Fruit fly (Drosophila melanogaster): ENCODE measurements around the gene Tmem43.

The Tmem43 gene

dm6 chr3L:7914969-7915596 lies at the start of gene Tmem43:
Tmem43 (minus strand) TSS chr3L:7915120.
- TF ChIP-seq bab1 (GFP tag; optimal IDR thresholded peaks at IDR 0.05) (peak; percentile 39), ovo (GFP tag; optimal IDR thresholded peaks at IDR 0.05) (no peak)

DNA sequence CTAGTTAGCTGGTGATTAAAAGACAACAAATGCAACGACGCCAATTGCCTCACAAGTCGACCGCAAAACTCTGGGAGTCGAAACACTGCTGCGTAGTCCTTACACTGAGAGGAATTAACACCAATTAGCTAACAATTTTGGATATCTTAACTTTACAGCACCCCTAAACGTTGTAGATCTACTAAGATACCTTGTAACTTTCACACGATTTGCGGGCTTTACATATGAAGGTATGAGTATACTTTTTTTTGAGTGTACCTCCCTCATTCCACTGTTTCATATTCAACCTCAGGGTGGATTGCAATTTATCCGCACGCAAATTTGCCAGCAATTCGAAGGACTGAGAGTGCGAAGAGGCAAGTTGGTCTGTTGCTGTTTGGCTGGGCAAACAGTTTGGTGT lies 48.6 kb upstream of the Tmem43 start:
- no peak for TF ChIP-seq tj (GFP tag; optimal IDR thresholded peaks at IDR 0.05)
- TF ChIP-seq CG1620 (GFP tag; optimal IDR thresholded peaks at IDR 0.05) = no peak
- TF ChIP-seq Mnt (GFP tag; optimal IDR thresholded peaks at IDR 0.05) = no peak
- TF ChIP-seq cic (GFP tag; optimal IDR thresholded peaks at IDR 0.05) = no peak
- TF ChIP-seq CG7101 (tag; optimal IDR thresholded peaks at IDR 0.05) = no peak
- TF ChIP-seq ovo (GFP tag; optimal IDR thresholded peaks at IDR 0.05) = no peak
- no peak for TF ChIP-seq CG14711 (tag; optimal IDR thresholded peaks at IDR 0.05)
- TF ChIP-seq CG33017 (tag; optimal IDR thresholded peaks at IDR 0.05) = no peak
- no peak for TF ChIP-seq CG5204 (GFP tag; optimal IDR thresholded peaks at IDR 0.05)
- TF ChIP-seq kay (GFP tag; ENCODE audit: borderline replicate concordance) = no peak

DNA sequence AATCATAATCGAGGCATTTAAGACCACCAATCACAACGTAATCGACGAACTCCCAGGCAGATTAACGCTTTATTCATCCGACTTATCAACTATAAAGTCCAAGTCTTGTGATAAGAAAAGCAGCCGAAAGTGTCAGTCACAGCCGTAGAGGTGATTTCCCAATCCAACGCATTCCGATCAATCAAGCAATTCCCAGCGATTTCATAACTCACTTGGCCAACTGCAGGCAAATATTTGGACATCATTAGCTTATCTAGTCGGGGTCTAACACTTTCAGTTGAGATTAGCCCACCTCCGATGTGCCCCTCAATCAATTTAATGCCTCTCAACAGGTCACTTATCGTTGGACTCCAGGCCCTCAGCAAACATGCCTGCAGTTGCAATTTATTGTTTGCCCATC lies 48.1 kb upstream of the Tmem43 start:
- TF ChIP-seq CG33017 (tag; optimal IDR thresholded peaks at IDR 0.05) (no peak), cic (GFP tag; optimal IDR thresholded peaks at IDR 0.05) (no peak), tj (GFP tag; optimal IDR thresholded peaks at IDR 0.05) (no peak), CG11617 (GFP tag; optimal IDR thresholded peaks at IDR 0.05) (no peak), CG14711 (tag; optimal IDR thresholded peaks at IDR 0.05) (no peak), Clk (GFP tag; optimal IDR thresholded peaks at IDR 0.05) (no peak), ovo (GFP tag; optimal IDR thresholded peaks at IDR 0.05) (no peak), Hr96 (GFP tag; optimal IDR thresholded peaks at IDR 0.05) (no peak), CG7101 (tag; optimal IDR thresholded peaks at IDR 0.05) (no peak), CG12768 (GFP tag; optimal IDR thresholded peaks at IDR 0.05) (no peak), pad (GFP tag; optimal IDR thresholded peaks at IDR 0.05) (no peak), Mnt (GFP tag; optimal IDR thresholded peaks at IDR 0.05) (no peak), bab1 (GFP tag; optimal IDR thresholded peaks at IDR 0.05) (no peak), kay (GFP tag; ENCODE audit: borderline replicate concordance) (no peak), CG7045 (GFP tag; optimal IDR thresholded peaks at IDR 0.05) (no peak), CG1620 (GFP tag; optimal IDR thresholded peaks at IDR 0.05) (no peak), toe (GFP tag; optimal IDR thresholded peaks at IDR 0.05) (no peak), cnc (optimal IDR thresholded peaks at IDR 0.05) (no peak), CG5204 (GFP tag; optimal IDR thresholded peaks at IDR 0.05) (no peak), Crg-1 (GFP tag; optimal IDR thresholded peaks at IDR 0.05) (no peak)

DNA sequence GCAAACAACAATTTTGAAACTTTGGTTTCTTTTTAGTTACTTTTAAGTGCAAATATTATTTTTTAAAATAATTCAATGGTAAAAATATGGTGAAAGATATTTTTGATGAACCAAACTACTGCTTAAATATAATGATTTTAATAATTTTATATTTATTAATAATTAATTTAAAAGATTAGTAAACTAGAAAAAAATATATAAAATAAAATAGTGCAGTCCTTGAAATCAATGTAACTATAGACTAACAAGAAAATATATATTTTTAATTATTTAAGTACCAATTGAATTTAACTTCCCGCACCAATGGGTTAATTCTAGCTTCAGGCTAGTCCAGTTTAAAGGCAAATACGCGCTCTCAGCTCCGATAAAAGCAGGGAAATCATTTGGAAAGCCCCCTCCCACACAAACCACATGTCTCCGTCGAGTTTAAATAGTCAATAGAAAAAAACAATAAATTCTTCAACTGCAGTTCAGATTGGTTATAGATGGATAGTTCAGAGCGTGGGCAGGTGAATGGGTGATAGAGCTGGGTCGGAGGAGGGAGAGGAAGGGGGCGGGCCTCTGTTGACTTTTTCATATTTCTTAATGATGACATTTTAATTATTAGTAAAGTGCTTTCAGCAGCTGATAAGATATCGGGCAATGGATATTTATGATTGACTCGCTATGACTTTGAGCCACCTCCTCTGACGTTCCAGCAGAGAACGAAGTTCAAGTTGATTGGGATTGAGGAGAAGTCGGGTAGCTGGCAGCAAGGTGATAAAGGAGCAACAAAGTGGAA lies 47.2 kb upstream of the Tmem43 start:
- TF ChIP-seq Hr96 (GFP tag; optimal IDR thresholded peaks at IDR 0.05) (peak; percentile 1), CG12768 (GFP tag; optimal IDR thresholded peaks at IDR 0.05) (peak; percentile 60), cic (GFP tag; optimal IDR thresholded peaks at IDR 0.05) (peak; percentile 34), CG11617 (GFP tag; optimal IDR thresholded peaks at IDR 0.05) (peak; percentile 22), cnc (optimal IDR thresholded peaks at IDR 0.05) (no peak), Clk (GFP tag; optimal IDR thresholded peaks at IDR 0.05) (no peak)

dm6 chr3L:7960707-7961695 lies 46.1 kb upstream of the Tmem43 start:
- peak; percentile 66 for TF ChIP-seq CG33017 (tag; optimal IDR thresholded peaks at IDR 0.05)
- TF ChIP-seq CG7101 (tag; optimal IDR thresholded peaks at IDR 0.05) = peak; percentile 51
- TF ChIP-seq tj (GFP tag; optimal IDR thresholded peaks at IDR 0.05) = peak; percentile 8
- TF ChIP-seq CG12768 (GFP tag; optimal IDR thresholded peaks at IDR 0.05) = peak; percentile 62
- TF ChIP-seq CG14711 (tag; optimal IDR thresholded peaks at IDR 0.05) = peak; percentile 25
- TF ChIP-seq bab1 (GFP tag; optimal IDR thresholded peaks at IDR 0.05) = no peak
- no peak for TF ChIP-seq cnc (optimal IDR thresholded peaks at IDR 0.05)
- peak; percentile 22 for TF ChIP-seq pad (GFP tag; optimal IDR thresholded peaks at IDR 0.05)
- no peak for TF ChIP-seq toe (GFP tag; optimal IDR thresholded peaks at IDR 0.05)
- TF ChIP-seq cic (GFP tag; optimal IDR thresholded peaks at IDR 0.05) = peak; percentile 56
- TF ChIP-seq CG11617 (GFP tag; optimal IDR thresholded peaks at IDR 0.05) = peak; percentile 22
- peak; percentile 13 for TF ChIP-seq Clk (GFP tag; optimal IDR thresholded peaks at IDR 0.05)
- peak; percentile 75 for TF ChIP-seq CG7045 (GFP tag; optimal IDR thresholded peaks at IDR 0.05)
- TF ChIP-seq kay (GFP tag; ENCODE audit: borderline replicate concordance) = peak; percentile 78

- no peak for TF ChIP-seq tj (GFP tag; optimal IDR thresholded peaks at IDR 0.05)
- no peak for TF ChIP-seq CG1620 (GFP tag; optimal IDR thresholded peaks at IDR 0.05)
- TF ChIP-seq CG7101 (tag; optimal IDR thresholded peaks at IDR 0.05) = no peak
- no peak for TF ChIP-seq bab1 (GFP tag; optimal IDR thresholded peaks at IDR 0.05)
- TF ChIP-seq CG12768 (GFP tag; optimal IDR thresholded peaks at IDR 0.05) = no peak
- TF ChIP-seq Clk (GFP tag; optimal IDR thresholded peaks at IDR 0.05) = no peak
- TF ChIP-seq CG14711 (tag; optimal IDR thresholded peaks at IDR 0.05) = no peak
Measured at dm6 chr3L:7958590-7959180, 43.8 kb upstream of the Tmem43 start.

All from whole organism, adult.